Fruit fly (Drosophila melanogaster): Measurements from ENCODE around the gene ome.

ome gene

dm6 chr3L:14634019-14634772 lies 38.4 kb upstream of the ome start (continued):
- TF ChIP-seq CG12104 (GFP tag; optimal IDR thresholded peaks at IDR 0.05) (no peak), sqz (GFP tag; optimal IDR thresholded peaks at IDR 0.05) (no peak), exex (tag; optimal IDR thresholded peaks at IDR 0.05) (no peak), Dek (tag; optimal IDR thresholded peaks at IDR 0.05) (no peak), GATAe (GFP tag; conservative IDR thresholded peaks at IDR 0.05) (no peak), CG7786 (GFP tag; optimal IDR thresholded peaks at IDR 0.05) (no peak), PHDP (tag; optimal IDR thresholded peaks at IDR 0.05) (peak; percentile 30), stwl (tag; optimal IDR thresholded peaks at IDR 0.05) (no peak), ATbp (GFP tag; optimal IDR thresholded peaks at IDR 0.05) (peak; percentile 33), sima (GFP tag; optimal IDR thresholded peaks at IDR 0.05) (no peak), ara (GFP tag; IDR thresholded peaks at IDR 0.05) (0 out of 2 replicates have a peak, but pooled peaks have one; percentile 27), CG13894 (tag; optimal IDR thresholded peaks at IDR 0.05) (no peak), Elba2 (GFP tag; optimal IDR thresholded peaks at IDR 0.05) (no peak), CG1024 (GFP tag; IDR thresholded peaks at IDR 0.05) (no peak), nau (GFP tag; optimal IDR thresholded peaks at IDR 0.05) (no peak), prd (optimal IDR thresholded peaks at IDR 0.05) (no peak), prd (GFP tag; IDR thresholded peaks at IDR 0.05) (peak; percentile 70; the same call in 2 of the 3 replicates), kay (GFP tag; optimal IDR thresholded peaks at IDR 0.05) (no peak), CkIIα-i1 (GFP tag; IDR thresholded peaks at IDR 0.05) (no peak), kah (GFP tag; optimal IDR thresholded peaks at IDR 0.05) (no peak), CG34224 (GFP tag; IDR thresholded peaks at IDR 0.05; ENCODE audit: partially characterized antibody) (no peak), crc (GFP tag; optimal IDR thresholded peaks at IDR 0.05) (no peak), grn (GFP tag; optimal IDR thresholded peaks at IDR 0.05) (no peak), gro (GFP tag; optimal IDR thresholded peaks at IDR 0.05) (no peak), CG6813 (GFP tag; optimal IDR thresholded peaks at IDR 0.05) (peak; percentile 27), CG1529 (GFP tag; optimal IDR thresholded peaks at IDR 0.05) (no peak), ssp (GFP tag; IDR thresholded peaks at IDR 0.05) (peak; percentile 44; the same call in 1 of the 2 replicates), CG17802 (tag; optimal IDR thresholded peaks at IDR 0.05) (no peak), CG10267 (tag; optimal IDR thresholded peaks at IDR 0.05) (no peak)

dm6 chr3L:14634773-14635563 lies 37.7 kb upstream of the ome start:
- TF ChIP-seq CG17328 (GFP tag; IDR thresholded peaks at IDR 0.05) (peak; percentile 61), CG34376 (GFP tag; optimal IDR thresholded peaks at IDR 0.05) (no peak), CG12744 (GFP tag; optimal IDR thresholded peaks at IDR 0.05) (no peak), unc-4 (GFP tag; IDR thresholded peaks at IDR 0.05; ENCODE audit: partially characterized antibody) (no peak), gt (GFP tag; IDR thresholded peaks at IDR 0.05) (no peak), CG4730 (GFP tag; IDR thresholded peaks at IDR 0.05) (no peak; the same call in 1 of the 2 replicates), Stat92E (GFP tag; optimal IDR thresholded peaks at IDR 0.05) (peak in 1 of 3 experiments; percentile 67), dm (GFP tag; optimal IDR thresholded peaks at IDR 0.05) (no peak), CG7745 (tag; optimal IDR thresholded peaks at IDR 0.05) (no peak), esg (GFP tag; conservative IDR thresholded peaks at IDR 0.05) (peak; percentile 36), hth (optimal IDR thresholded peaks at IDR 0.05) (no peak), sna (GFP tag; IDR thresholded peaks at IDR 0.05; ENCODE audit: partially characterized antibody) (no peak), CG6654 (GFP tag; optimal IDR thresholded peaks at IDR 0.05) (no peak), CG14441 (GFP tag; IDR thresholded peaks at IDR 0.05) (no peak), Six4 (GFP tag; optimal IDR thresholded peaks at IDR 0.05) (peak; percentile 72), CG2129 (GFP tag; IDR thresholded peaks at IDR 0.05; ENCODE audit: partially characterized antibody) (no peak), CG18599 (GFP tag; optimal IDR thresholded peaks at IDR 0.05) (peak; percentile 36), ken (GFP tag; IDR thresholded peaks at IDR 0.05) (no peak), BtbVII (GFP tag; optimal IDR thresholded peaks at IDR 0.05) (no peak), CG11247 (GFP tag; IDR thresholded peaks at IDR 0.05) (no peak)

Data from whole organism, embryonic.